Worm (Caenorhabditis elegans) whole organism, L1 larva: ENCODE measurements around the gene acs-14.

Experiments used
- ama-1 ChIP-seq: fragments of 150-350 bp; optimal IDR thresholded peaks from 2 replicates; lab custom pipeline; 2014
- ces-1 ChIP-seq: fragments of 150-350 bp; optimal IDR thresholded peaks from 2 replicates; lab custom pipeline; 2014; ENCODE audit warnings: missing biosample characterization, missing genetic modification reagents, missing genetic modification characterization
- dpl-1 ChIP-seq, 3 experiments: fragments of 150-350 bp in 2 of 3; sonication (generic microtip) in 1 of 3; optimal IDR thresholded peaks; 2 replicates each; lab custom pipeline; 2014 to 2017; ENCODE audit warnings: missing biosample characterization in 3 of 3, missing genetic modification characterization in 3 of 3, missing genetic modification reagents in 3 of 3
- egl-27 ChIP-seq, 2 experiments: fragments of 150-350 bp in 1 of 2; sonication (generic microtip); optimal IDR thresholded peaks; 3 replicates each; lab custom pipeline; 2017 to 2018; ENCODE audit warnings: missing biosample characterization in 2 of 2, missing genetic modification characterization in 2 of 2, missing genetic modification reagents in 2 of 2
- unc-130 ChIP-seq: fragments of 150-350 bp; optimal IDR thresholded peaks from 2 replicates; lab custom pipeline; 2017; ENCODE audit warnings: missing biosample characterization, missing genetic modification characterization, inconsistent platforms

- TF ChIP-seq egl-27 (tag; optimal IDR thresholded peaks at IDR 0.05; lab: Kevin White, UChicago) (no peak), unc-130 (tag; lab: Kevin White, UChicago) (no peak), ces-1 (GFP tag; lab: Kevin White, UChicago) (no peak), ama-1 (lab: Kevin White, UChicago) (no peak), dpl-1 (GFP tag; optimal IDR thresholded peaks at IDR 0.05; lab: Kevin White, UChicago) (no peak)
Observed at ce11 chrV:9499295-9499694, 8.6 kb upstream of the acs-14 start.
